Worm (Caenorhabditis elegans): Measurements from ENCODE around the gene cmk-1.

ce11 chrIV:1821550-1821949 is 2.7 kb upstream of the cmk-1 start, which contains the start of gene Y38C1BA.4:
- TF ChIP-seq pax-3 (tag; optimal IDR thresholded peaks at IDR 0.05) (no peak), nhr-28 (tag; optimal IDR thresholded peaks at IDR 0.05) (no peak), dpl-1 (GFP tag; optimal IDR thresholded peaks at IDR 0.05) (no peak), fkh-4 (tag; optimal IDR thresholded peaks at IDR 0.05; ENCODE audit: borderline replicate concordance) (no peak), elt-3 (tag; optimal IDR thresholded peaks at IDR 0.05) (no peak), lin-35 (GFP tag; optimal IDR thresholded peaks at IDR 0.05) (no peak), snpc-4 (tag; optimal IDR thresholded peaks at IDR 0.05) (no peak)
